Worm (Caenorhabditis elegans): ENCODE results near the gene srt-56.

Gene srt-56

DNA sequence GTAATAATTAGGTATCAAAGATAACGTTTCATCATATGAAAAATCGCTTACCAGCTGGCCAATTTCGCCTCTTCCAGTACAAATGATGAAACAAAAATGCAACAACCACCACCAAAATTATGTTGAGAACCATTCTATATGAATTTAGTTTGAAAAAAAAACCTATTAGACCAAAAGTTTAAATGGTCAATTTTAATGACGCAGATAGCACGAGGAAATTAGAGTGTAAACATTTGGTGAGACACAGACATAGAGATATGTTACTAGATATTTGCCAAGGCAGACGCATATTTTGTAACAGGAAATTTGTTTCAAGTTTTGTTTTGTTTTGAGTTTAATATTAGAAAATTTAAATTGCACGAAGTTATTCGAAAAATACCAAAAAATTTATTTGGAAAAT, 27.3 kb downstream of the srt-56 start, which contains the start of gene cyp-33C9:
Gene cyp-33C9 (minus strand): TSS at position 211 of the 400 bp plus-strand sequence.
- TF ChIP-seq B0310.2 (tag; optimal IDR thresholded peaks at IDR 0.05): no peak
- TF ChIP-seq F13C5.2 (tag; optimal IDR thresholded peaks at IDR 0.05): no peak
- no peak for TF ChIP-seq tra-4 (tag; optimal IDR thresholded peaks at IDR 0.05)
- TF ChIP-seq ets-7 (tag; optimal IDR thresholded peaks at IDR 0.05): no peak
- TF ChIP-seq aly-1 (tag; optimal IDR thresholded peaks at IDR 0.05): no peak
- TF ChIP-seq tbx-37 (GFP tag; conservative IDR thresholded peaks at IDR 0.05): no peak
- no peak for TF ChIP-seq tbx-11 (GFP tag; IDR thresholded peaks at IDR 0.05)
- no peak for TF ChIP-seq pes-1 (GFP tag; IDR thresholded peaks at IDR 0.05)
- TF ChIP-seq hmbx-1 (tag; optimal IDR thresholded peaks at IDR 0.05): no peak
- TF ChIP-seq ceh-36 (tag; optimal IDR thresholded peaks at IDR 0.05): no peak
- no peak for TF ChIP-seq ama-1 (optimal IDR thresholded peaks at IDR 0.05)
- no peak for TF ChIP-seq flt-1 (GFP tag; IDR thresholded peaks at IDR 0.05)
- TF ChIP-seq hmg-4 (GFP tag; optimal IDR thresholded peaks at IDR 0.05): no peak
- no peak for TF ChIP-seq ceh-13 (GFP tag; optimal IDR thresholded peaks at IDR 0.05)

ce11 chrV:3088768-3089167, 32.9 kb downstream of the srt-56 start, which contains the start of gene acs-21:
acs-21 (plus strand) TSS chrV:3089068.
- no peak for TF ChIP-seq F13C5.2 (tag; optimal IDR thresholded peaks at IDR 0.05)
- TF ChIP-seq aly-1 (tag; optimal IDR thresholded peaks at IDR 0.05): no peak
- TF ChIP-seq scrt-1 (GFP tag; IDR thresholded peaks at IDR 0.05): no peak
- no peak for TF ChIP-seq ceh-13 (GFP tag; optimal IDR thresholded peaks at IDR 0.05)
- TF ChIP-seq tra-4 (tag; optimal IDR thresholded peaks at IDR 0.05): no peak
- TF ChIP-seq B0310.2 (tag; optimal IDR thresholded peaks at IDR 0.05): no peak
- TF ChIP-seq sea-1 (GFP tag; conservative IDR thresholded peaks at IDR 0.05): no peak
- no peak for TF ChIP-seq pes-1 (GFP tag; IDR thresholded peaks at IDR 0.05)
- TF ChIP-seq flt-1 (GFP tag; IDR thresholded peaks at IDR 0.05): no peak

ce11 chrV:3086260-3086659, 35.4 kb downstream of the srt-56 start, which contains the start of gene srt-8:
srt-8 (plus strand) TSS chrV:3086560.
- TF ChIP-seq hmbx-1 (tag; optimal IDR thresholded peaks at IDR 0.05) (no peak), tbx-37 (GFP tag; conservative IDR thresholded peaks at IDR 0.05) (no peak), pes-1 (GFP tag; IDR thresholded peaks at IDR 0.05) (no peak), hnd-1 (tag; optimal IDR thresholded peaks at IDR 0.05) (no peak), tbx-11 (GFP tag; IDR thresholded peaks at IDR 0.05) (no peak), ceh-36 (tag; optimal IDR thresholded peaks at IDR 0.05) (no peak), ceh-13 (GFP tag; optimal IDR thresholded peaks at IDR 0.05) (no peak), F13C5.2 (tag; optimal IDR thresholded peaks at IDR 0.05) (no peak), ama-1 (optimal IDR thresholded peaks at IDR 0.05) (no peak), sea-1 (GFP tag; conservative IDR thresholded peaks at IDR 0.05) (no peak), tra-4 (tag; optimal IDR thresholded peaks at IDR 0.05) (no peak), flt-1 (GFP tag; IDR thresholded peaks at IDR 0.05) (no peak), B0310.2 (tag; optimal IDR thresholded peaks at IDR 0.05) (no peak), ets-7 (tag; optimal IDR thresholded peaks at IDR 0.05) (no peak), hmg-4 (GFP tag; optimal IDR thresholded peaks at IDR 0.05) (no peak), aly-1 (tag; optimal IDR thresholded peaks at IDR 0.05) (no peak)

DNA sequence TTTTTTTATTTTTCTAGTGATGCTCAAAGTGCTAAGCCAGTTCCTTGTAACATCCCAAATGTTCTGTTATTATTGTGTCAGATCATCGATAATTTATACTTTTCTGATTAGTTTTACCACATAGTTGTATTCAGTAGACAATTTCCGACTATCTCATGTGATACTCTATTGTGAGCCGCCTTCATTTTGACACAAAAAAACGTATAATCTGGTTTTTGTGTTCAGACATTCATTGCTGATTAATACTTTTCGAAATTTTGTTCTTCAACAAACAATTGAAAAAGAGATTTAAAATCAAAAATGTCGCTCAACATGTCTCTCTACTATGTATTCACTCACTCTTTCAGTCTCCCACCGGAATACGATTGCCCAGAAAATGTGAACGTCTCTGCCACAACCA, 40.2 kb downstream of the srt-56 start, which contains the start of gene srt-7:
Gene srt-7 (plus strand): TSS at position 301 of the 400 bp plus-strand sequence.
- TF ChIP-seq tbx-11 (GFP tag; IDR thresholded peaks at IDR 0.05) (no peak), tra-4 (tag; optimal IDR thresholded peaks at IDR 0.05) (no peak), ets-7 (tag; optimal IDR thresholded peaks at IDR 0.05) (no peak), flt-1 (GFP tag; IDR thresholded peaks at IDR 0.05) (no peak), ceh-36 (tag; optimal IDR thresholded peaks at IDR 0.05) (no peak), pes-1 (GFP tag; IDR thresholded peaks at IDR 0.05) (no peak), hmg-4 (GFP tag; optimal IDR thresholded peaks at IDR 0.05) (no peak), ama-1 (optimal IDR thresholded peaks at IDR 0.05) (no peak), sea-1 (GFP tag; conservative IDR thresholded peaks at IDR 0.05) (no peak), scrt-1 (GFP tag; IDR thresholded peaks at IDR 0.05) (no peak), hmbx-1 (tag; optimal IDR thresholded peaks at IDR 0.05) (no peak), hnd-1 (tag; optimal IDR thresholded peaks at IDR 0.05) (no peak), B0310.2 (tag; optimal IDR thresholded peaks at IDR 0.05) (no peak), F13C5.2 (tag; optimal IDR thresholded peaks at IDR 0.05) (no peak), ceh-13 (GFP tag; optimal IDR thresholded peaks at IDR 0.05) (no peak)

DNA sequence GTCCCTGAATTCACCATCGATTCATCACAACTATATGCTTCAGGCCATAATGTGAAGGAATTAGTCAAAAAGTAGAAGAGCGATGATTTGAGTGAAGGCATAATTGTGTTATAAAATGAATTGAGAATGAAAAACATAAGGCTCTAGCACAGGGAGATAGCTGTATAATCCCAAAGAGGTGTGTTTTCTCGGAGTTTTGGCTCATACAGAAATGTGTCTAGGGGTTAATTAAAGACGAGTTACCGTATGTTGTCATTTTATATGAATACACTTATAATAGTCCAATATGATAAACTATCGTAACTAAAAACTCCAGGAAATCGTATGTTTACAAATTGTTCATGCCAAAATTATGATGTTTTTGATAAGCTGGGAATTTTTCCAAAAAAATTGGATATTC, 40.9 kb downstream of the srt-56 start, which contains the start of gene srt-5:
Gene srt-5 (minus strand): TSS at position 101 of the 400 bp plus-strand sequence.
- TF ChIP-seq tra-4 (tag; optimal IDR thresholded peaks at IDR 0.05): no peak
- TF ChIP-seq tbx-37 (GFP tag; conservative IDR thresholded peaks at IDR 0.05): no peak

DNA sequence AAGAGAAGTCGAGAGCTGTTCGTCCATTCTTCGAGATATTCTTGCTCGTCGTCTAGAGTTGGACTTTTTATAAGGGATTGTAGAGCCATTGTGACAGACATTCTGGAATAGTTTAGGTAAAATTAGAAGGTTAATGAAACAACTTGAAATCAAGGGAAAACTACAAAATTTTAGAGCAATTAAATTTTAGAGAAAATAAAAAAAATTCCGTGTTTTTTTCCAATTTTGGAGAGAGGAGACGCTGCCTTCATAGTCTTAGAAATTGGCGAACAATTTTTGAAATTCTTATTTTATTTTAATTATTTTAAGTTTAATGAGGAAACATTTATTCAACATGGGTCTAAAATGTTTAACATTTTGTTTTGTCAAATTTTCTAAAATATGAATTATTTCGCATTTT, 50.1 kb downstream of the srt-56 start, which contains the start of gene C50H11.13:
Gene C50H11.13 (minus strand): TSS at position 101 of the 400 bp plus-strand sequence.
- TF ChIP-seq aly-1 (tag; optimal IDR thresholded peaks at IDR 0.05): no peak
- no peak for TF ChIP-seq hnd-1 (tag; optimal IDR thresholded peaks at IDR 0.05)
- TF ChIP-seq tbx-11 (GFP tag; IDR thresholded peaks at IDR 0.05): no peak
- no peak for TF ChIP-seq ceh-36 (tag; optimal IDR thresholded peaks at IDR 0.05)
- TF ChIP-seq ets-7 (tag; optimal IDR thresholded peaks at IDR 0.05): no peak
- TF ChIP-seq hmbx-1 (tag; optimal IDR thresholded peaks at IDR 0.05): no peak
- TF ChIP-seq ceh-13 (GFP tag; optimal IDR thresholded peaks at IDR 0.05): no peak
- TF ChIP-seq tra-4 (tag; optimal IDR thresholded peaks at IDR 0.05): no peak
- no peak for TF ChIP-seq hmg-4 (GFP tag; optimal IDR thresholded peaks at IDR 0.05)
- TF ChIP-seq sea-1 (GFP tag; conservative IDR thresholded peaks at IDR 0.05): no peak
- TF ChIP-seq B0310.2 (tag; optimal IDR thresholded peaks at IDR 0.05): no peak
- no peak for TF ChIP-seq F13C5.2 (tag; optimal IDR thresholded peaks at IDR 0.05)
- no peak for TF ChIP-seq scrt-1 (GFP tag; IDR thresholded peaks at IDR 0.05)
- no peak for TF ChIP-seq ama-1 (optimal IDR thresholded peaks at IDR 0.05)
- no peak for TF ChIP-seq pes-1 (GFP tag; IDR thresholded peaks at IDR 0.05)
